Worm (Caenorhabditis elegans) whole organism, young adult: ENCODE measurements around the gene exc-9.

Experiments
- pha-4 ChIP-seq: fragments of 150-350 bp; sonication (generic microtip); optimal IDR thresholded peaks from 2 replicates; lab custom pipeline; 2014; ENCODE audit warnings: missing biosample characterization, missing genetic modification reagents, missing genetic modification characterization
- ztf-25 ChIP-seq: fragments of 200-800 bp; sonication (Bioruptor generic); IDR thresholded peaks from 2 replicates; pipeline ENCODE4 v1.3.6; 2022; ENCODE audit warnings: missing genetic modification reagents, missing genetic modification characterization, missing compliant biosample characterization

- TF ChIP-seq ztf-25 (GFP tag; lab: Robert Waterston, UW), result no peak
- TF ChIP-seq pha-4 (tag; lab: Kevin White, UChicago), result no peak
Measured at ce11 chrIV:7954006-7954405, 13.2 kb upstream of the exc-9 start.
